Fruit fly (Drosophila melanogaster) whole organism, larva: ENCODE data around the gene CG13481.

ENCODE experiments used
- noc ChIP-seq: fragments of 200-800 bp; sonication (Bioruptor generic); optimal IDR thresholded peaks from 3 replicates; lab custom pipeline; 2019; ENCODE audit warnings: missing biosample characterization, mild to moderate bottlenecking, missing genetic modification characterization, moderate library complexity

Gene CG13481

dm6 chr3L:14329042-14329441 lies 40.5 kb downstream of the CG13481 start, which contains the start of gene CG13482:
TSS of gene CG13482 (plus strand) at chr3L:14329346.
- TF ChIP-seq noc: no peak

dm6 chr3L:14328437-14328836 lies 41.1 kb downstream of the CG13481 start:
- TF ChIP-seq noc: no peak

dm6 chr3L:14326267-14326666 lies 43.2 kb downstream of the CG13481 start:
- no peak for TF ChIP-seq noc

- TF ChIP-seq noc: no peak
Measured at dm6 chr3L:14325285-14325684, 44.2 kb downstream of the CG13481 start.

dm6 chr3L:14322268-14322784 lies 47.2 kb downstream of the CG13481 start:
- TF ChIP-seq noc: no peak

DNA sequence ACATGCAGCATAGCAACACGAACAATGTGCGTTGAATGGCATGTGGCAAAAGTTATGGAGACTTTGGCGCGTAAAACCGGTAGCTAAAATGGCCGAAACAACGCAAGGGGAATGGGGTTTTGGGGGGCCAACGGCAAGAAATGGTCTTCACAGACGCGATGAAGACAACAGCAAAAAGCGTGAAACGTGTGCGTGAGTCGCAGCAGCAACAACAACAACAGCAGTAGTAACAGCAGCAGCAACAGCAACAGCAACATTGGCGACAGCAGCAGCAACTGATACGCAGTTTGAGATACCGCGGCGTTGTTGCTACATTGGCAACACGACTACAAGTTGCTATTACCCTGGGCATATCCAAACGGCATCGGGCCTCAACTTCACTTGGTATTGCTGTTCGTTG lies 47.6 kb downstream of the CG13481 start:
- no peak for TF ChIP-seq noc

dm6 chr3L:14321400-14321799 lies 48.1 kb downstream of the CG13481 start:
- TF ChIP-seq noc: no peak

dm6 chr3L:14320571-14320970 lies 48.9 kb downstream of the CG13481 start:
- no peak for TF ChIP-seq noc

DNA sequence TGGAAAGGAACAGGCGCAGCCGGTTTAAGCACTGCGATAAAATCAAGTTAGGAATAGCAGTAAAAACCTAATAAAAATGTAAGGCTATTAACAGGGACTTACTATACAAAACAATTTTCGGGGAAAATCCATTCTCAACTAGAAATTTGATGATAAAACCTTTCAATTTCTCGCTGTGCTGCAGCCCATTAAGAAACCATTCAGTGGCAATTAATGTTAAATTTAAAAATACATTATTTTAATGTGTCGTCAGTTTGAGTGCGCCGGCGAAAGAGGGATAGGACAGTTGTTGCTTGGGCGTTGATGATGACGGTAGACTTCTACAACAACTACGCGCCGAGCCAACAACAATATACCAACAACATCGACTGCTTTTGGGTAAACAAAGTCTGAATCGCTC lies 50.3 kb downstream of the CG13481 start:
- no peak for TF ChIP-seq noc
